Worm (Caenorhabditis elegans) whole organism, late embryonic: ENCODE measurements around the gene R07E3.6.

Source experiments
- C08G9.2 ChIP-seq: sonication (generic microtip); optimal IDR thresholded peaks from 2 replicates; lab custom pipeline; 2016; ENCODE audit warnings: mild to moderate bottlenecking, missing genetic modification characterization, moderate library complexity, missing compliant biosample characterization
- C38D4.7 ChIP-seq: fragments of 200-800 bp; sonication (Bioruptor generic); optimal IDR thresholded peaks from 2 replicates; lab custom pipeline; 2018; ENCODE audit warnings: mild to moderate bottlenecking, missing genetic modification characterization, moderate library complexity, missing compliant biosample characterization
- Y22D7AL.16 ChIP-seq: sonication (generic microtip); optimal IDR thresholded peaks from 2 replicates; lab custom pipeline; 2016; ENCODE audit warnings: missing genetic modification characterization, missing compliant biosample characterization
- ceh-14 ChIP-seq: sonication (generic microtip); optimal IDR thresholded peaks from 2 replicates; lab custom pipeline; 2016; ENCODE audit warnings: missing genotype, missing genetic modification characterization, missing compliant biosample characterization
- ceh-18 ChIP-seq: sonication (generic microtip); optimal IDR thresholded peaks from 2 replicates; lab custom pipeline; 2016; ENCODE audit warnings: missing genetic modification characterization, missing compliant biosample characterization
- ceh-22 ChIP-seq: sonication (generic microtip); optimal IDR thresholded peaks from 2 replicates; lab custom pipeline; 2017; ENCODE audit warnings: missing biosample characterization, missing genetic modification characterization
- ceh-31 ChIP-seq: sonication (generic microtip); optimal IDR thresholded peaks from 2 replicates; lab custom pipeline; 2016; ENCODE audit warnings: missing genetic modification characterization, missing compliant biosample characterization
- ceh-34 ChIP-seq: sonication (generic microtip); optimal IDR thresholded peaks from 2 replicates; lab custom pipeline; 2016; ENCODE audit warnings: mild to moderate bottlenecking, missing genetic modification characterization, missing compliant biosample characterization
- ceh-45 ChIP-seq: fragments of 200-800 bp; sonication (Bioruptor generic); IDR thresholded peaks from 2 replicates; pipeline ENCODE4 v1.3.6; 2022; ENCODE audit warnings: missing genetic modification reagents, missing genetic modification characterization, missing compliant biosample characterization
- ceh-48 ChIP-seq: sonication (generic microtip); optimal IDR thresholded peaks from 2 replicates; lab custom pipeline; 2016; ENCODE audit warnings: missing genetic modification characterization, inconsistent platforms, missing compliant biosample characterization
- ceh-6 ChIP-seq: fragments of 200-800 bp; sonication (Bioruptor generic); optimal IDR thresholded peaks from 2 replicates; lab custom pipeline; 2018; ENCODE audit warnings: mild to moderate bottlenecking, missing genetic modification characterization, missing compliant biosample characterization
- ceh-9 ChIP-seq: sonication (generic microtip); optimal IDR thresholded peaks from 2 replicates; lab custom pipeline; 2016; ENCODE audit warnings: mild to moderate bottlenecking, missing genetic modification characterization, inconsistent platforms, missing compliant biosample characterization
- che-1 ChIP-seq: sonication (generic microtip); optimal IDR thresholded peaks from 2 replicates; lab custom pipeline; 2016; ENCODE audit warnings: mild to moderate bottlenecking, missing genetic modification characterization, missing compliant biosample characterization
- dve-1 ChIP-seq: sonication (generic microtip); optimal IDR thresholded peaks from 2 replicates; lab custom pipeline; 2017; ENCODE audit warnings: antibody characterized with exemption, mild to moderate bottlenecking, missing genetic modification characterization, missing compliant biosample characterization
- elt-2 ChIP-seq: sonication (generic microtip); optimal IDR thresholded peaks from 2 replicates; lab custom pipeline; 2016; ENCODE audit warnings: missing genetic modification reagents, missing genetic modification characterization, missing compliant biosample characterization
- elt-4 ChIP-seq: sonication (generic microtip); optimal IDR thresholded peaks from 2 replicates; lab custom pipeline; 2016; ENCODE audit warnings: missing genetic modification characterization, missing compliant biosample characterization
- ets-4 ChIP-seq: sonication (generic microtip); optimal IDR thresholded peaks from 2 replicates; lab custom pipeline; 2016; ENCODE audit warnings: missing genetic modification characterization, missing compliant biosample characterization
- fkh-6 ChIP-seq: sonication (generic microtip); optimal IDR thresholded peaks from 2 replicates; lab custom pipeline; 2016; ENCODE audit warnings: missing genetic modification characterization, missing compliant biosample characterization
- gmeb-2 ChIP-seq: sonication (generic microtip); optimal IDR thresholded peaks from 2 replicates; lab custom pipeline; 2016; ENCODE audit warnings: missing genetic modification characterization, inconsistent platforms, missing compliant biosample characterization
- hlh-15 ChIP-seq: sonication (generic microtip); optimal IDR thresholded peaks from 2 replicates; lab custom pipeline; 2016; ENCODE audit warnings: missing genetic modification characterization, missing compliant biosample characterization
- lim-6 ChIP-seq: sonication (generic microtip); optimal IDR thresholded peaks from 2 replicates; lab custom pipeline; 2016; ENCODE audit warnings: missing genetic modification characterization, missing compliant biosample characterization
- lin-11 ChIP-seq: fragments of 200-800 bp; sonication (Bioruptor generic); optimal IDR thresholded peaks from 2 replicates; lab custom pipeline; 2018; ENCODE audit warnings: mild to moderate bottlenecking, missing genetic modification characterization, missing compliant biosample characterization
- nhr-232 ChIP-seq: sonication (generic microtip); optimal IDR thresholded peaks from 2 replicates; lab custom pipeline; 2016; ENCODE audit warnings: missing genetic modification characterization, missing compliant biosample characterization
- pat-9 ChIP-seq: fragments of 200-800 bp; sonication (Bioruptor generic); optimal IDR thresholded peaks from 2 replicates; lab custom pipeline; 2018; ENCODE audit warnings: mild to moderate bottlenecking, missing genetic modification characterization, moderate library complexity, missing compliant biosample characterization
- pax-1 ChIP-seq: fragments of 150-350 bp; optimal IDR thresholded peaks from 2 replicates; lab custom pipeline; 2014; ENCODE audit warnings: missing biosample characterization, missing genetic modification characterization
- pha-2 ChIP-seq: sonication (generic microtip); optimal IDR thresholded peaks from 2 replicates; lab custom pipeline; 2017; ENCODE audit warnings: mild to moderate bottlenecking, missing genetic modification characterization, missing compliant biosample characterization
- pha-4 ChIP-seq: fragments of 150-350 bp; optimal IDR thresholded peaks from 2 replicates; lab custom pipeline; 2018; ENCODE audit warnings: missing biosample characterization, missing genetic modification reagents, missing genetic modification characterization
- pqm-1 ChIP-seq: sonication (generic microtip); optimal IDR thresholded peaks from 2 replicates; lab custom pipeline; 2016; ENCODE audit warnings: missing genetic modification characterization, missing compliant biosample characterization
- ref-2 ChIP-seq: sonication (generic microtip); optimal IDR thresholded peaks from 2 replicates; lab custom pipeline; 2016; ENCODE audit warnings: missing genetic modification characterization, missing compliant biosample characterization
- rnt-1 ChIP-seq: sonication (generic microtip); optimal IDR thresholded peaks from 2 replicates; lab custom pipeline; 2016; ENCODE audit warnings: missing genetic modification characterization, missing compliant biosample characterization
- sox-4 ChIP-seq: sonication (generic microtip); optimal IDR thresholded peaks from 2 replicates; lab custom pipeline; 2017; ENCODE audit warnings: mild to moderate bottlenecking, missing genetic modification characterization, inconsistent platforms, missing compliant biosample characterization
- syd-9 ChIP-seq: sonication (generic microtip); optimal IDR thresholded peaks from 2 replicates; lab custom pipeline; 2016; ENCODE audit warnings: mild to moderate bottlenecking, missing genetic modification characterization, moderate library complexity, missing compliant biosample characterization
- tbx-7 ChIP-seq: sonication (generic microtip); optimal IDR thresholded peaks from 2 replicates; lab custom pipeline; 2016; ENCODE audit warnings: missing genotype, missing genetic modification characterization, missing compliant biosample characterization
- ttx-3 ChIP-seq: sonication (generic microtip); optimal IDR thresholded peaks from 2 replicates; lab custom pipeline; 2016; ENCODE audit warnings: missing genetic modification reagents, missing genetic modification characterization, missing compliant biosample characterization
- unc-3 ChIP-seq, 2 experiments: fragments of 200-800 bp in 1 of 2; sonication (Bioruptor generic) in 1 of 2; sonication (generic microtip) in 1 of 2; conservative IDR thresholded peaks in 1 of 2; optimal IDR thresholded peaks in 1 of 2; 2 replicates each; pipeline versions ENCODE4 v1.3.6 to Lab custom; 2016 to 2022; ENCODE audit warnings: missing compliant biosample characterization in 2 of 2, missing genetic modification characterization in 2 of 2, missing genetic modification reagents in 1 of 2
- unc-42 ChIP-seq: sonication (generic microtip); optimal IDR thresholded peaks from 2 replicates; lab custom pipeline; 2016; ENCODE audit warnings: missing genotype, missing genetic modification characterization, missing compliant biosample characterization
- unc-55 ChIP-seq: sonication (generic microtip); optimal IDR thresholded peaks from 2 replicates; lab custom pipeline; 2017; ENCODE audit warnings: missing biosample characterization, missing genetic modification reagents, missing genetic modification characterization

The R07E3.6 gene

DNA sequence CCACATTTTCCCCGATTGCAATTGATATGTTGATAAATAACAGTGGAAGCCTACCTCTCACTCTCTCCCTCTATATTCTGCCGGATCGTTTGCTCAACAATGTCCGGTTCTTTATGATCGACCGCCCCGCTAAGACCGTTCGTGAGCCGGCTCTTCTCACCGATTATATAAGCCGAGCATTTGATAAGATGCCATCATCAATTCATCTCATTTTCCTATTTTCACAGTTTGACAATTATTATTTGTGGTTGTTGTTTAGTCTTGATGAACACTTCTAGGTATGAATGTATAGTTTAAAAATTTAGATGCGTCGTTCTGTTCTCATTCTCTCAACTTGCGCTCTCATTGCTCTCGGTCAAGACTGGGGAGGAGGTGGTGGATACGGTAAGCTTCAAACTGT is 18.6 kb downstream of the R07E3.6 start, which contains the start of gene idpa-3:
Gene idpa-3, plus strand, starts transcription at position 301 of the 400 bp plus-strand sequence.
- no peak for TF ChIP-seq ttx-3 (tag; lab: Kevin White, UChicago)
- no peak for TF ChIP-seq C38D4.7
- TF ChIP-seq ceh-14, result no peak
- no peak for TF ChIP-seq ceh-9 (tag; lab: Kevin White, UChicago)

DNA sequence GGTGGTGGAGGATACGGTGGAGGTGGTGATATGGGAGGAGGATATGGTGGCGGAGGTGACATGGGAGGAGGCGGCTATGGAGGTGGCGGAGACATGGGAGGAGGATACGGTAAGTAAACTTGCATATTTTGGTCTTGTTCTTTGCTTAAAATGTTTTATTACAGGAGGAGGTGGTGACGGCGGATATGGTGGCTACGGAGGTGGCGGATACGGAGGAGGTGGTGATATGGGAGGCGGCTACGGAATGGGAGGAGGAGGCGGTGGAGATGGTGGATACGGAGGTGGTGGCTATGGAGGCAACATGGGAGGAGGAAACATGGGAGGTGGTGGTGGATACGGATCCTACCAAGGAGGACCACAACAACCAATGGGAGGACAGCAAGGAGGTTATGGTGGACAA is 19.1 kb downstream of the R07E3.6 start:
- TF ChIP-seq syd-9 (tag; lab: Kevin White, UChicago) (peak; percentile 14), ceh-48 (tag; lab: Kevin White, UChicago) (no peak), lin-11 (tag; lab: Kevin White, UChicago) (no peak), unc-42 (tag; lab: Kevin White, UChicago) (no peak), hlh-15 (no peak), elt-4 (tag; lab: Kevin White, UChicago) (peak; percentile 57), ref-2 (tag; lab: Kevin White, UChicago) (no peak), tbx-7 (tag; lab: Kevin White, UChicago) (no peak), unc-3 (GFP tag; conservative IDR thresholded peaks at IDR 0.05; lab: Robert Waterston, UW) (0 out of 2 replicates have a peak, but pooled peaks have one; percentile 17), unc-3 (tag; optimal IDR thresholded peaks at IDR 0.05; lab: Kevin White, UChicago) (no peak), ceh-18 (tag; lab: Kevin White, UChicago) (no peak), ets-4 (no peak), ceh-9 (tag; lab: Kevin White, UChicago) (no peak), dve-1 (tag; lab: Kevin White, UChicago) (no peak), ceh-22 (tag; lab: Kevin White, UChicago) (no peak), rnt-1 (no peak), che-1 (tag; lab: Kevin White, UChicago) (no peak), ceh-31 (tag; lab: Kevin White, UChicago) (no peak)

DNA sequence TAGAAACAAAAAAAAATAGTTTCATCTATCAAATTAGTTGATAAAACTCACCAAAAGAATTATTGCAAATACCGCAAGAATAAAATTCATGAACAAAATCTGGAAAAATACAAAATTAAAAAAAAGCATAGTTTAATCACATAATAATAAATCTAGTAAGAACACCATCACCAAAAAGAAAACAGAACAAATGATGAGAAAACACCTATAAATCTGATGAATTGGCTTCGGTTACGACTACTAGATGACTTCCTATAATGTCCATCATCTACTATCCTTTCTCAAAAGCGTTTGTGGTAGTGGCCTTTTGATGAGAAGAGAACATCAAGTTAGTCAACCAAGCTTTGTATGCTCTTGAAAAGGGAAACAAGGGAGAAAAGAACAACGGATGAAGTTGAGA is 20.6 kb downstream of the R07E3.6 start, which contains the start of gene cut-5:
Gene cut-5, minus strand, starts transcription at position 101 of the 400 bp plus-strand sequence.
- TF ChIP-seq nhr-232 (tag; lab: Kevin White, UChicago) (no peak), Y22D7AL.16 (no peak), fkh-6 (no peak), ceh-45 (GFP tag; lab: Robert Waterston, UW) (no peak), pha-2 (tag; lab: Kevin White, UChicago) (no peak), pax-1 (tag; lab: Kevin White, UChicago) (no peak), C08G9.2 (tag; lab: Kevin White, UChicago) (no peak), ceh-48 (tag; lab: Kevin White, UChicago) (no peak), sox-4 (no peak), pat-9 (no peak), unc-55 (no peak), rnt-1 (no peak), pha-4 (tag; lab: Kevin White, UChicago) (no peak), ceh-34 (tag; lab: Kevin White, UChicago) (no peak), pqm-1 (no peak)

DNA sequence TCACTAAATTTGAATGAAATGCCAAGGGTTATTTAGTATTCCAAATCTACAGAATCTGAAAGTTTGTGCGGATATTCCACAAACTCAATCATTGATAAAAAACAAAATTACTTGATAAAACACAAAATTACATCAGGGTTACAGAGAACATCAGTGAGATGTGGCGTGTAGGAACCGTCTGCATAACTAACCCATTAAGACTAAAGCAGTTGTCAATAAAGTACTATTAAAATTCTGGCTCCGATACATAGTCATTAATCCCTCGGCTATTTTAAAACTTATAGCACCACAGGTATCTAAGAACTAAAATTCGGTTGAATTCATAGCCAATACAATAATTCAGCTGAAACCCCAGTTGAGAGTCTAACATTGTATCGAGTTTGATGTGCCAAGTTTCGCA is 21.2 kb downstream of the R07E3.6 start:
- TF ChIP-seq lim-6 (no peak), ceh-48 (tag; lab: Kevin White, UChicago) (no peak), Y22D7AL.16 (no peak), ceh-18 (tag; lab: Kevin White, UChicago) (no peak), ceh-14 (no peak)

DNA sequence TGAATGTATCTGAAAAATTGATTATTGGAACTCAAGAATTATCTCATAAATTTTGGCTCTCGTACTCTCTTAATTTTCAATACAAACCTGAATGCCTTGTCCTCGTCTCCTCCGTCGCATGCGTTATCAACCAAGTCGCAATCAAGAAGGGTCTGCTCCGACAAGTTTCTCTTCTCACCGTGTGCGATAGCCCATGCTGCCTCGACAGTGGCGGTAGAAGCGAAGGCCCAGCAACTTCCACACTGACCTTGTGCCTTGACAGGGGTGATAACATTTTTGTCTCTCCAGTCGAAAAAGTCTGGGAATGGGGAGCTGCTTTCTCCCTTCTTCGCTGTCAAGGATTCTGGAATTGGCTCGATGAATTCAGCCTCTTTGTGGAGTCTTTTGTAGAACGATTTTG is 22.5 kb downstream of the R07E3.6 start:
- TF ChIP-seq ceh-6 (no peak), elt-2 (peak; percentile 54), gmeb-2 (tag; lab: Kevin White, UChicago) (no peak)
